Worm (Caenorhabditis elegans) whole organism, L1 larva: ENCODE data around the gene C36B7.2.

Experiments used
- C16A3.4 ChIP-seq: fragments of 150-350 bp; optimal IDR thresholded peaks from 2 replicates; lab custom pipeline; 2014; ENCODE audit warnings: missing biosample characterization, missing genetic modification characterization
- Y116A8C.19 ChIP-seq: sonication (generic microtip); optimal IDR thresholded peaks from 2 replicates; lab custom pipeline; 2016; ENCODE audit warnings: missing compliant biosample characterization, missing genetic modification characterization, borderline replicate concordance
- aha-1 ChIP-seq: fragments of 150-350 bp; optimal IDR thresholded peaks from 2 replicates; lab custom pipeline; 2014; ENCODE audit warnings: missing biosample characterization, missing genetic modification characterization
- alr-1 ChIP-seq: fragments of 200-800 bp; sonication (Bioruptor generic); optimal IDR thresholded peaks from 2 replicates; lab custom pipeline; 2018; ENCODE audit warnings: borderline replicate concordance, mild to moderate bottlenecking, missing genetic modification characterization, missing compliant biosample characterization
- aly-2 ChIP-seq: fragments of 150-350 bp; optimal IDR thresholded peaks from 2 replicates; lab custom pipeline; 2014; ENCODE audit warnings: missing biosample characterization, missing genetic modification characterization
- ama-1 ChIP-seq: fragments of 150-350 bp; optimal IDR thresholded peaks from 2 replicates; lab custom pipeline; 2014
- blmp-1 ChIP-seq: fragments of 150-350 bp; optimal IDR thresholded peaks from 2 replicates; lab custom pipeline; 2014; ENCODE audit warnings: missing biosample characterization, missing genetic modification characterization
- ceh-8 ChIP-seq: fragments of 200-800 bp; sonication (Bioruptor generic); optimal IDR thresholded peaks from 2 replicates; lab custom pipeline; 2018; ENCODE audit warnings: mild to moderate bottlenecking, missing genetic modification characterization, moderate library complexity, missing compliant biosample characterization
- ceh-88 ChIP-seq: fragments of 200-800 bp; sonication (Bioruptor generic); IDR thresholded peaks from 2 replicates; pipeline ENCODE4 v1.3.6; 2022; ENCODE audit warnings: missing genetic modification characterization, missing compliant biosample characterization
- ces-1 ChIP-seq: fragments of 150-350 bp; optimal IDR thresholded peaks from 2 replicates; lab custom pipeline; 2014; ENCODE audit warnings: missing biosample characterization, missing genetic modification reagents, missing genetic modification characterization
- dpl-1 ChIP-seq, 3 experiments: fragments of 150-350 bp in 2 of 3; sonication (generic microtip) in 1 of 3; optimal IDR thresholded peaks; 2 replicates each; lab custom pipeline; 2014 to 2017; ENCODE audit warnings: missing biosample characterization in 3 of 3, missing genetic modification characterization in 3 of 3, missing genetic modification reagents in 3 of 3
- dsc-1 ChIP-seq: sonication (generic microtip); optimal IDR thresholded peaks from 2 replicates; lab custom pipeline; 2016; ENCODE audit warnings: mild to moderate bottlenecking, missing genetic modification characterization, missing compliant biosample characterization
- efl-1 ChIP-seq, 4 experiments: fragments of 150-350 bp; optimal IDR thresholded peaks in 3 of 4; peaks in 1 of 4; 1 replicate in 1 of 4; 2 replicates in 3 of 4; lab custom pipeline; 2014; ENCODE audit warnings: missing biosample characterization in 2 of 4, missing genetic modification characterization in 2 of 4, missing genetic modification reagents in 2 of 4
- elt-3 ChIP-seq, 6 experiments: fragments of 150-350 bp in 1 of 6; sonication (generic microtip); optimal IDR thresholded peaks; 2 replicates each; lab custom pipeline; 2017 to 2018; ENCODE audit warnings: missing biosample characterization in 6 of 6, missing genetic modification characterization in 6 of 6, inconsistent platforms in 1 of 6
- ets-5 ChIP-seq: fragments of 200-800 bp; sonication (Bioruptor generic); IDR thresholded peaks from 2 replicates; pipeline ENCODE4 v1.3.6; 2022; ENCODE audit warnings: missing genetic modification characterization, missing compliant biosample characterization
- fkh-8 ChIP-seq: sonication (generic microtip); optimal IDR thresholded peaks from 2 replicates; lab custom pipeline; 2016; ENCODE audit warnings: mild to moderate bottlenecking, missing genetic modification characterization, missing compliant biosample characterization
- hlh-17 ChIP-seq: fragments of 200-800 bp; sonication (Bioruptor generic); optimal IDR thresholded peaks from 2 replicates; lab custom pipeline; 2018; ENCODE audit warnings: missing genetic modification characterization, mild to moderate bottlenecking, missing compliant biosample characterization, moderate library complexity, borderline replicate concordance
- hlh-4 ChIP-seq: sonication (generic microtip); optimal IDR thresholded peaks from 2 replicates; lab custom pipeline; 2016; ENCODE audit warnings: mild to moderate bottlenecking, missing genetic modification characterization, missing compliant biosample characterization
- irx-1 ChIP-seq: sonication (generic microtip); optimal IDR thresholded peaks from 2 replicates; lab custom pipeline; 2016; ENCODE audit warnings: missing genetic modification characterization, missing compliant biosample characterization
- isw-1 ChIP-seq: fragments of 200-800 bp; sonication (Bioruptor generic); IDR thresholded peaks from 2 replicates; pipeline ENCODE4 v1.3.6; 2022; ENCODE audit warnings: missing genetic modification characterization, missing compliant biosample characterization
- lin-14 ChIP-seq: fragments of 200-800 bp; sonication (Bioruptor generic); optimal IDR thresholded peaks from 2 replicates; lab custom pipeline; 2018; ENCODE audit warnings: mild to moderate bottlenecking, missing genetic modification characterization, moderate library complexity, missing compliant biosample characterization
- lin-15B ChIP-seq: fragments of 150-350 bp; sonication (generic microtip); optimal IDR thresholded peaks from 3 replicates; lab custom pipeline; 2014; ENCODE audit warnings: missing biosample characterization, missing genetic modification characterization
- lin-35 ChIP-seq, 2 experiments: fragments of 150-350 bp; optimal IDR thresholded peaks; 2 replicates each; lab custom pipeline; 2014; ENCODE audit warnings: missing biosample characterization in 2 of 2, missing genetic modification characterization in 2 of 2, missing genetic modification reagents in 2 of 2
- lir-3 ChIP-seq: sonication (generic microtip); optimal IDR thresholded peaks from 2 replicates; lab custom pipeline; 2016; ENCODE audit warnings: mild to moderate bottlenecking, missing genetic modification characterization, moderate library complexity, missing compliant biosample characterization; ENCODE audit not compliant: poor library complexity
- lsy-2 ChIP-seq, 2 experiments: fragments of 150-350 bp; optimal IDR thresholded peaks; 2 replicates each; lab custom pipeline; 2014; ENCODE audit warnings: missing biosample characterization in 2 of 2, missing genetic modification characterization in 2 of 2
- mab-9 ChIP-seq: fragments of 200-800 bp; sonication (Bioruptor generic); IDR thresholded peaks from 2 replicates; pipeline ENCODE4 v1.3.6; 2022; ENCODE audit warnings: missing genetic modification reagents, missing genetic modification characterization, missing compliant biosample characterization
- mef-2 ChIP-seq: fragments of 150-350 bp; optimal IDR thresholded peaks from 2 replicates; lab custom pipeline; 2014; ENCODE audit warnings: missing biosample characterization, missing genetic modification characterization
- nhr-19 ChIP-seq: fragments of 200-800 bp; sonication (Bioruptor generic); conservative IDR thresholded peaks from 2 replicates; pipeline ENCODE4 v1.3.6; 2022; ENCODE audit warnings: missing genetic modification characterization, missing compliant biosample characterization
- nhr-237 ChIP-seq: fragments of 150-350 bp; optimal IDR thresholded peaks from 2 replicates; lab custom pipeline; 2014; ENCODE audit warnings: missing biosample characterization, missing genetic modification characterization
- nhr-47 ChIP-seq: sonication (generic microtip); optimal IDR thresholded peaks from 2 replicates; lab custom pipeline; 2016; ENCODE audit warnings: mild to moderate bottlenecking, missing genetic modification characterization, moderate library complexity, missing compliant biosample characterization
- nhr-71 ChIP-seq: sonication (generic microtip); optimal IDR thresholded peaks from 2 replicates; lab custom pipeline; 2016; ENCODE audit warnings: mild to moderate bottlenecking, missing genetic modification characterization, moderate library complexity, missing compliant biosample characterization
- nhr-76 ChIP-seq: sonication (generic microtip); optimal IDR thresholded peaks from 2 replicates; lab custom pipeline; 2017; ENCODE audit warnings: missing biosample characterization, missing genetic modification characterization
- nhr-84 ChIP-seq: sonication (generic microtip); optimal IDR thresholded peaks from 2 replicates; lab custom pipeline; 2017; ENCODE audit warnings: missing biosample characterization, missing genetic modification characterization
- nhr-85 ChIP-seq: sonication (generic microtip); peaks from one replicate; lab custom pipeline; 2016; ENCODE audit warnings: missing genetic modification characterization, inconsistent platforms, missing compliant biosample characterization
- pqm-1 ChIP-seq: sonication (generic microtip); optimal IDR thresholded peaks from 3 replicates; lab custom pipeline; 2017; ENCODE audit warnings: missing biosample characterization, missing genetic modification characterization
- rnt-1 ChIP-seq: sonication (generic microtip); optimal IDR thresholded peaks from 2 replicates; lab custom pipeline; 2016; ENCODE audit warnings: mild to moderate bottlenecking, missing genetic modification characterization, moderate library complexity, missing compliant biosample characterization
- skn-1 ChIP-seq: fragments of 150-350 bp; optimal IDR thresholded peaks from 2 replicates; lab custom pipeline; 2014; ENCODE audit warnings: missing biosample characterization, missing genetic modification characterization
- sptf-1 ChIP-seq: fragments of 150-350 bp; optimal IDR thresholded peaks from 2 replicates; lab custom pipeline; 2014; ENCODE audit warnings: missing biosample characterization, missing genetic modification characterization
- sup-37 ChIP-seq: fragments of 200-800 bp; sonication (Bioruptor generic); optimal IDR thresholded peaks from 2 replicates; lab custom pipeline; 2018; ENCODE audit warnings: mild to moderate bottlenecking, missing genetic modification characterization, missing compliant biosample characterization
- swsn-7 ChIP-seq: sonication (generic microtip); optimal IDR thresholded peaks from 2 replicates; lab custom pipeline; 2016; ENCODE audit warnings: missing genetic modification characterization, missing compliant biosample characterization
- tbx-2 ChIP-seq: sonication (generic microtip); optimal IDR thresholded peaks from 2 replicates; lab custom pipeline; 2016; ENCODE audit warnings: missing genetic modification characterization, missing compliant biosample characterization
- tlp-1 ChIP-seq: fragments of 150-350 bp; optimal IDR thresholded peaks from 2 replicates; lab custom pipeline; 2014; ENCODE audit warnings: missing biosample characterization, missing genetic modification characterization
- unc-30 ChIP-seq: sonication (generic microtip); optimal IDR thresholded peaks from 2 replicates; lab custom pipeline; 2017; ENCODE audit warnings: missing biosample characterization, missing genetic modification characterization
- unc-62 ChIP-seq: fragments of 150-350 bp; optimal IDR thresholded peaks from 2 replicates; lab custom pipeline; 2014; ENCODE audit warnings: missing biosample characterization, missing genetic modification reagents, missing genetic modification characterization
- vab-15 ChIP-seq: sonication (generic microtip); optimal IDR thresholded peaks from 2 replicates; lab custom pipeline; 2017; ENCODE audit warnings: missing genotype, mild to moderate bottlenecking, missing genetic modification characterization, missing compliant biosample characterization
- xbp-1 ChIP-seq: sonication (generic microtip); optimal IDR thresholded peaks from 2 replicates; lab custom pipeline; 2016; ENCODE audit warnings: missing genetic modification characterization, missing compliant biosample characterization
- zag-1 ChIP-seq: fragments of 150-350 bp; optimal IDR thresholded peaks from 2 replicates; lab custom pipeline; 2014; ENCODE audit warnings: missing biosample characterization, missing genetic modification characterization
- ztf-11 ChIP-seq, 2 experiments: sonication (generic microtip); optimal IDR thresholded peaks; 2 replicates each; lab custom pipeline; 2016 to 2017; ENCODE audit warnings: missing genetic modification characterization in 2 of 2, missing biosample characterization in 1 of 2, missing compliant biosample characterization in 1 of 2
- ztf-4 ChIP-seq: fragments of 150-350 bp; optimal IDR thresholded peaks from 2 replicates; lab custom pipeline; 2014; ENCODE audit warnings: missing biosample characterization, missing genetic modification characterization

C36B7.2 gene

DNA sequence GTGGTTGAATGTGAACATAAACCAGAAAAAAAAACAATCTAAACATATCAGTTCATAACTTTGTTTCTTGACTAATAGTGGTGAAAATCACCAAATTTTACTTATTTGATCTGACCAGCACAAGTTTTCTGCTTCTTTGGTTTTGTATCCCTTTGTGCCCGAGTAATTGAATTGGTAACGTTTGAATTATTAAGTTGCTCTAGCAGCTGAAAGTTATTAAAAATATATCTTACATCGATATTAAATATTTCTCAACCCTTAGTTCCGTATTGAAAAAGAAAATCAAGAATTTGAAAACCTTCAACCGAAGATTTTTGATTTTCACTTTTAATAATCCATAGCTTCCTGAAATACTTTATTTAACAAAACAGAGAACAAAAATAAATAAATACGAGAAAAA, 40.2 kb upstream of the C36B7.2 start (continued):
- no peak for TF ChIP-seq Y116A8C.19 (tag; lab: Kevin White, UChicago)
- no peak for TF ChIP-seq efl-1 (optimal IDR thresholded peaks at IDR 0.05; lab: Kevin White, UChicago)
- TF ChIP-seq efl-1 (GFP tag; optimal IDR thresholded peaks at IDR 0.05 in 1 of 2; lab: Kevin White, UChicago), result peak in 1 of 2 experiments; percentile 75
- peak; percentile 23 for TF ChIP-seq nhr-71 (tag; lab: Kevin White, UChicago)
- TF ChIP-seq unc-62 (GFP tag; lab: Kevin White, UChicago), result no peak
- no peak for TF ChIP-seq isw-1 (GFP tag; lab: Robert Waterston, UW)
- TF ChIP-seq nhr-84 (tag; lab: Kevin White, UChicago), result no peak
- peak; percentile 61 for TF ChIP-seq aly-2 (tag; lab: Kevin White, UChicago)
- no peak for TF ChIP-seq dsc-1 (tag; lab: Kevin White, UChicago)
- no peak for TF ChIP-seq ceh-88 (GFP tag; lab: Robert Waterston, UW)
- TF ChIP-seq hlh-17 (GFP tag; lab: Kevin White, UChicago), result no peak
- no peak for TF ChIP-seq tlp-1 (tag; lab: Kevin White, UChicago)
- TF ChIP-seq dpl-1 (GFP tag; optimal IDR thresholded peaks at IDR 0.05; lab: Kevin White, UChicago), result no peak
- TF ChIP-seq vab-15, result no peak
- no peak for TF ChIP-seq elt-3 (tag; optimal IDR thresholded peaks at IDR 0.05; lab: Kevin White, UChicago)
- no peak for TF ChIP-seq C16A3.4
- no peak for TF ChIP-seq mef-2 (tag; lab: Kevin White, UChicago)
- no peak for TF ChIP-seq ztf-4
- no peak for TF ChIP-seq unc-30
- no peak for TF ChIP-seq ces-1 (GFP tag; lab: Kevin White, UChicago)
- TF ChIP-seq ztf-11 (tag; optimal IDR thresholded peaks at IDR 0.05; lab: Kevin White, UChicago), result no peak
- no peak for TF ChIP-seq nhr-237

DNA sequence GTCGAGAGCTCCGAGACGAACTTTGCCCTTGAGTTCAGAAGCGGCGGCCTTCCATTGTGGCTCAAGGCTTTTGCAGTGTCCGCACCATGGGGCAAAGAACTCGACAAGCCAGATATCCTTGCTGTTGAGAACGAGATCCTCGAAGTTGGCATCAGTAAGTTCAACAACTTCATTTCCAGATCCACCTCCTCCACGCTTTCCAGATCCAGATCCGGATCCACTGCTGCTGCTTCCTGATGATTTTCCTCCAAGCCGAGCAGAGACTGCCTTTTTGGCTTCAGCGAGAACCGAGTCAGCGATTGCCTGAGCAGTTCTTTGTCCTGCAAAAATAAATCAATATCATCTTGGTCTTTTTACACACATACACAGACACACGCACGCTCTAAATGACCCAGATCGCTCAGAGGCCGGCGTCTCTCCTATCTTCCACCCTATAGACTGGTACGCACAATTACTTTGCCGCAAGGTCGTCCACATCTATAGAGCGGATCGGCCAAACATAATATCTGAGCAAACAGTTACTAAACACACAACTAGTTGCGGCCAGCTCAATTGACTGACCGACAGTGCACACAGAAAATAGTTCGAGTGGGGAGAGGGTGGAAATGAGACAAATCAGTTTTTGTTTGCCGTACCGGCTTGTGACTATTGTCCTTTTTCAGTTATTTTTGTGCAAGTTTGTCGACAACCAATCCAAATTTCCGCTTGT, 38.8 kb upstream of the C36B7.2 start:
- TF ChIP-seq ets-5 (GFP tag; lab: Robert Waterston, UW), result no peak
- TF ChIP-seq dpl-1 (GFP tag; optimal IDR thresholded peaks at IDR 0.05; lab: Kevin White, UChicago), result no peak
- TF ChIP-seq hlh-4 (tag; lab: Kevin White, UChicago), result no peak
- TF ChIP-seq skn-1 (tag; lab: Kevin White, UChicago), result no peak
- no peak for TF ChIP-seq dsc-1 (tag; lab: Kevin White, UChicago)
- TF ChIP-seq blmp-1 (tag; lab: Kevin White, UChicago), result no peak
- TF ChIP-seq nhr-85 (tag; lab: Kevin White, UChicago), result peak; percentile 3
- peak; percentile 37 for TF ChIP-seq tbx-2
- TF ChIP-seq ceh-8 (GFP tag; lab: Kevin White, UChicago), result no peak
- TF ChIP-seq nhr-71 (tag; lab: Kevin White, UChicago), result no peak
- no peak for TF ChIP-seq elt-3 (tag; optimal IDR thresholded peaks at IDR 0.05; lab: Kevin White, UChicago)
- no peak for TF ChIP-seq lin-35 (GFP tag; optimal IDR thresholded peaks at IDR 0.05; lab: Kevin White, UChicago)
- no peak for TF ChIP-seq irx-1 (tag; lab: Kevin White, UChicago)
- TF ChIP-seq rnt-1 (tag; lab: Kevin White, UChicago), result peak; percentile 11
- no peak for TF ChIP-seq tlp-1 (tag; lab: Kevin White, UChicago)
- no peak for TF ChIP-seq hlh-17 (GFP tag; lab: Kevin White, UChicago)
- TF ChIP-seq efl-1 (optimal IDR thresholded peaks at IDR 0.05; lab: Kevin White, UChicago), result no peak
- TF ChIP-seq efl-1 (GFP tag; optimal IDR thresholded peaks at IDR 0.05 in 1 of 2; lab: Kevin White, UChicago), result no peak
- TF ChIP-seq ztf-4, result no peak
- no peak for TF ChIP-seq ama-1 (lab: Kevin White, UChicago)
- no peak for TF ChIP-seq ztf-11 (tag; optimal IDR thresholded peaks at IDR 0.05; lab: Kevin White, UChicago)
- TF ChIP-seq xbp-1 (tag; lab: Kevin White, UChicago), result peak; percentile 57
- TF ChIP-seq swsn-7 (tag; lab: Kevin White, UChicago), result peak; percentile 0
- TF ChIP-seq pqm-1 (tag; lab: Kevin White, UChicago), result no peak
- TF ChIP-seq nhr-47 (tag; lab: Kevin White, UChicago), result no peak
- TF ChIP-seq aha-1, result no peak
- TF ChIP-seq sptf-1 (tag; lab: Kevin White, UChicago), result no peak
- TF ChIP-seq nhr-76, result no peak
- no peak for TF ChIP-seq mab-9
- TF ChIP-seq alr-1 (tag; lab: Kevin White, UChicago), result no peak
- TF ChIP-seq lin-14, result peak; percentile 49
- no peak for TF ChIP-seq lin-15B (tag; lab: Kevin White, UChicago)
- TF ChIP-seq nhr-19 (GFP tag; lab: Robert Waterston, UW), result no peak
- no peak for TF ChIP-seq lsy-2 (tag; optimal IDR thresholded peaks at IDR 0.05; lab: Kevin White, UChicago)
- TF ChIP-seq lir-3 (tag; lab: Kevin White, UChicago), result no peak
- TF ChIP-seq zag-1 (tag; lab: Kevin White, UChicago), result no peak
- TF ChIP-seq fkh-8 (tag; lab: Kevin White, UChicago), result no peak
- TF ChIP-seq sup-37, result no peak
